Fruit fly (Drosophila melanogaster) whole organism, pupa: Measurements from ENCODE around the gene stas.

ENCODE experiments used
- CG10348 ChIP-seq: fragments of 200-800 bp; sonication (Bioruptor generic); IDR thresholded peaks from 2 replicates; pipeline ENCODE4 v1.3.6; 2022; ENCODE audit warnings: missing biosample characterization, missing genetic modification characterization
- CG12605 ChIP-seq: fragments of 200-800 bp; sonication (Bioruptor generic); IDR thresholded peaks from 2 replicates; pipeline ENCODE4 v1.3.6; 2022; ENCODE audit warnings: missing biosample characterization, missing genetic modification characterization
- CG13204 ChIP-seq: fragments of 200-800 bp; sonication (Bioruptor generic); optimal IDR thresholded peaks from 2 replicates; lab custom pipeline; 2018; ENCODE audit warnings: missing biosample characterization, mild to moderate bottlenecking, missing genetic modification characterization, moderate library complexity
- CG14655 ChIP-seq: fragments of 200-800 bp; sonication (Bioruptor generic); optimal IDR thresholded peaks from 3 replicates; lab custom pipeline; 2017; ENCODE audit warnings: mild to moderate bottlenecking, missing biosample characterization, missing genetic modification reagents, missing genetic modification characterization
- CG15710 ChIP-seq: fragments of 200-800 bp; sonication (Bioruptor generic); optimal IDR thresholded peaks from 2 replicates; lab custom pipeline; 2018; ENCODE audit warnings: missing biosample characterization, mild to moderate bottlenecking, missing genetic modification characterization, moderate library complexity
- CG17806 ChIP-seq: fragments of 200-800 bp; sonication (Bioruptor generic); optimal IDR thresholded peaks from 2 replicates; lab custom pipeline; 2018; ENCODE audit warnings: missing biosample characterization, mild to moderate bottlenecking, missing genetic modification characterization, moderate library complexity
- CG32121 ChIP-seq: fragments of 200-800 bp; sonication (Bioruptor generic); IDR thresholded peaks from 2 replicates; pipeline ENCODE4 v1.3.6; 2022; ENCODE audit warnings: missing biosample characterization, missing genetic modification characterization
- CG34367 ChIP-seq: fragments of 200-800 bp; sonication (Bioruptor generic); optimal IDR thresholded peaks from 2 replicates; lab custom pipeline; 2018; ENCODE audit warnings: missing biosample characterization, mild to moderate bottlenecking, missing genetic modification characterization
- CG4496 ChIP-seq: fragments of 200-800 bp; sonication (Bioruptor generic); IDR thresholded peaks from 3 replicates; pipeline ENCODE4 v1.3.6; 2022; ENCODE audit warnings: missing biosample characterization, missing genetic modification characterization
- CG8159 ChIP-seq: fragments of 200-800 bp; sonication (Bioruptor generic); optimal IDR thresholded peaks from 3 replicates; lab custom pipeline; 2018; ENCODE audit warnings: missing biosample characterization, mild to moderate bottlenecking, missing genetic modification characterization, moderate library complexity
- CG8301 ChIP-seq: fragments of 200-800 bp; sonication (Bioruptor generic); optimal IDR thresholded peaks from 2 replicates; lab custom pipeline; 2018; ENCODE audit warnings: missing biosample characterization, mild to moderate bottlenecking, missing genetic modification characterization
- CG9948 ChIP-seq: fragments of 200-800 bp; sonication (Bioruptor generic); optimal IDR thresholded peaks from 2 replicates; lab custom pipeline; 2018; ENCODE audit warnings: missing biosample characterization, mild to moderate bottlenecking, missing genetic modification characterization, moderate library complexity
- D1 ChIP-seq: fragments of 200-800 bp; sonication (Bioruptor generic); optimal IDR thresholded peaks from 2 replicates; lab custom pipeline; 2018; ENCODE audit warnings: missing biosample characterization, mild to moderate bottlenecking, missing genetic modification characterization, moderate library complexity
- EcR ChIP-seq: fragments of 200-800 bp; sonication (Bioruptor generic); optimal IDR thresholded peaks from 3 replicates; lab custom pipeline; 2019; ENCODE audit warnings: missing biosample characterization, missing genetic modification characterization, mild to moderate bottlenecking, moderate library complexity, missing genetic modification reagents
- Ets98B ChIP-seq: fragments of 200-800 bp; sonication (Bioruptor generic); IDR thresholded peaks from 2 replicates; pipeline ENCODE4 v1.3.6; 2022; ENCODE audit warnings: missing biosample characterization, missing genetic modification characterization
- Pif1A ChIP-seq: fragments of 200-800 bp; sonication (Bioruptor generic); optimal IDR thresholded peaks from 3 replicates; lab custom pipeline; 2016; ENCODE audit warnings: missing biosample characterization, missing genetic modification characterization
- Pif1B ChIP-seq: fragments of 200-800 bp; sonication (Bioruptor generic); optimal IDR thresholded peaks from 3 replicates; lab custom pipeline; 2016; ENCODE audit warnings: missing biosample characterization, missing genetic modification characterization
- Snoo ChIP-seq: fragments of 200-800 bp; sonication (Bioruptor generic); optimal IDR thresholded peaks from 3 replicates; lab custom pipeline; 2017; ENCODE audit warnings: missing biosample characterization, mild to moderate bottlenecking, missing genetic modification characterization, inconsistent platforms
- fd96Ca ChIP-seq: fragments of 200-800 bp; sonication (Bioruptor generic); IDR thresholded peaks from 3 replicates; pipeline ENCODE4 v1.3.6; 2022; ENCODE audit warnings: missing biosample characterization, missing genetic modification characterization
- gl ChIP-seq: fragments of 200-800 bp; sonication (Bioruptor generic); optimal IDR thresholded peaks from 2 replicates; lab custom pipeline; 2018; ENCODE audit warnings: missing biosample characterization, mild to moderate bottlenecking, missing genetic modification characterization
- rn ChIP-seq: fragments of 200-800 bp; sonication (Bioruptor generic); IDR thresholded peaks from 2 replicates; pipeline ENCODE4 v1.3.6; 2022; ENCODE audit warnings: missing biosample characterization, missing genetic modification characterization

stas gene

DNA sequence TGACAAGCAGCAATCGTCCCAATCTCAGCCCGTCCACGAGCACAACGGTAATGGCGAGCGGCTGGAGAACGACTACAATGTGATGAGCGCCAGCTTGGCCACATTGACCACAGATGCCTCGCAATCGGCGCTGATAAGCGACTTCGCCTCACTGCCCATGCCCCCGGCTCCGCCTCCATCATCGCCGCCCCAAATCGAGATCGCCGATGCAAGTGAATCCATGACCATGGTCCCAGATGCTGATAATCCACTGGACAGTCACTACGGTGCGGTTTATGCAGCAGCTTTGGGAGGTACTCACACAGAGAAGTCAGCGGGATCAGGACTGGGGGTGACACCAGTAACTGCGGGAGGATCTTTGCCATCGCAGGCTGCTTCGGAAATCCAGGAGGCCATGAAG, 25.2 kb downstream of the stas start:
- TF ChIP-seq gl (tag; lab: Kevin White, UChicago), result no peak
- TF ChIP-seq CG17806 (tag; lab: Kevin White, UChicago), result no peak
- TF ChIP-seq CG9948, result no peak
- TF ChIP-seq rn (GFP tag; lab: Robert Waterston, UW), result no peak
- TF ChIP-seq CG15710, result no peak
- no peak for TF ChIP-seq Pif1A (GFP tag; lab: Kevin White, UChicago)
- no peak for TF ChIP-seq CG32121 (GFP tag; lab: Robert Waterston, UW)
- TF ChIP-seq CG34367 (tag; lab: Kevin White, UChicago), result no peak
- TF ChIP-seq Ets98B (GFP tag; lab: Robert Waterston, UW), result no peak
- no peak for TF ChIP-seq CG14655 (GFP tag; lab: Kevin White, UChicago)
- no peak for TF ChIP-seq CG10348
- TF ChIP-seq CG12605 (GFP tag; lab: Robert Waterston, UW), result no peak
- TF ChIP-seq, all 21 proteins: peak for 0

DNA sequence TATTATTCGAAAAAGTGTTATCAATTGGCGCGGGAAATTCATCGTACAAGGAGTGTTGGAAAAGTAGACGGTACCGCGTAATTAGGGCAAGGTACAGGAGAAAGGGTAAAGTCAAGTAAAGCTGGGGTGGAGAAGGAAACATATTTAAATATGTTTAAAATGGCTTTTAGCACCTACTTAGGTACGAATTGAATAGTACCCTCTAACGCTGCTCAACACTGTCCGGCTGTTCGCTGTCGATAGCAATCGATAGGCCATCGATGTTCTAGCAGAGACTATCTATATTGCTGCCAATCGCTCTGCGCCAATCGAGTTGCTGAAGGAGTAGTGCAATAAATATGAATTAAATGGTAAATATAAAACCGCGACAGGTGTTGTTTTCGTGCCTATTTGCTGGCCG, 28.4 kb downstream of the stas start, which contains the start of gene X11L:
Gene X11L, plus strand, starts transcription at position 279 of the 400 bp plus-strand sequence.
- peak; percentile 25 for TF ChIP-seq Snoo (tag; lab: Kevin White, UChicago)
- TF ChIP-seq CG34367 (tag; lab: Kevin White, UChicago), result peak; percentile 24
- peak; percentile 38 for TF ChIP-seq CG8159 (tag; lab: Kevin White, UChicago)
- peak; percentile 14 for TF ChIP-seq CG9948
- no peak for TF ChIP-seq EcR (GFP tag; lab: Kevin White, UChicago)
- peak; percentile 75 for TF ChIP-seq fd96Ca (GFP tag; lab: Robert Waterston, UW)
- TF ChIP-seq CG32121 (GFP tag; lab: Robert Waterston, UW), result peak; percentile 72
- no peak for TF ChIP-seq CG14655 (GFP tag; lab: Kevin White, UChicago)
- peak; percentile 56 for TF ChIP-seq Pif1A (GFP tag; lab: Kevin White, UChicago)
- no peak for TF ChIP-seq D1 (tag; lab: Kevin White, UChicago)
- TF ChIP-seq CG4496 (GFP tag; lab: Robert Waterston, UW), result peak; percentile 74; the same call in 2 of the 3 replicates
- no peak for TF ChIP-seq CG13204 (GFP tag; lab: Kevin White, UChicago)
- peak; percentile 30 for TF ChIP-seq Pif1B (GFP tag; lab: Kevin White, UChicago)
- peak; percentile 33 for TF ChIP-seq CG8301 (tag; lab: Kevin White, UChicago)
- TF ChIP-seq CG17806 (tag; lab: Kevin White, UChicago), result peak; percentile 3
- peak; percentile 26; the same call in 1 of the 2 replicates for TF ChIP-seq rn (GFP tag; lab: Robert Waterston, UW)
- no peak for TF ChIP-seq gl (tag; lab: Kevin White, UChicago)
- TF ChIP-seq CG12605 (GFP tag; lab: Robert Waterston, UW), result no peak
- TF ChIP-seq CG10348, result no peak
- TF ChIP-seq Ets98B (GFP tag; lab: Robert Waterston, UW), result peak; percentile 68
- peak; percentile 20 for TF ChIP-seq CG15710

DNA sequence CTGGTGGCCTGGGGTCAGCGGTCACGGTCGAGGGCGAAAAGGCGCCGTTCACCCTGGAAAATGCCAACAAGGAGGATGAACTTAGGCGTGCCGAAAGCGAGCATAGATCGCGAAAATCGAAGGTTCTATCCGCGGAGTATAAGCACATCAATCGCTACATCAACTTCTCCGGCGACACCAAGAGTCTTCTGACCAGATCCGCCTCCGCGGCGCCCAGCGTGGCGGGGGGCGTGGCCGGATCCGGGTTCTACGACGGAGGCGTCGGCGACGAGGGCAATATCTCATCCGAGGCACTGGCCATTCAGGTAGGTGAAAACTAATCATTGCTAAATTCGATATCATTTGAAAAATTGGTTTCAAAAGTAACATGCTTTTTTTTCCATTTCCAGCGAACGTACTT, 30.1 kb downstream of the stas start:
- TF ChIP-seq D1 (tag; lab: Kevin White, UChicago), result no peak
- no peak for TF ChIP-seq CG13204 (GFP tag; lab: Kevin White, UChicago)
- no peak for TF ChIP-seq CG10348
- no peak for TF ChIP-seq Pif1B (GFP tag; lab: Kevin White, UChicago)
- TF ChIP-seq fd96Ca (GFP tag; lab: Robert Waterston, UW), result no peak
- no peak for TF ChIP-seq CG9948
- TF ChIP-seq CG12605 (GFP tag; lab: Robert Waterston, UW), result no peak
- TF ChIP-seq CG15710, result no peak
- TF ChIP-seq rn (GFP tag; lab: Robert Waterston, UW), result no peak
- no peak for TF ChIP-seq CG4496 (GFP tag; lab: Robert Waterston, UW)
- TF ChIP-seq CG32121 (GFP tag; lab: Robert Waterston, UW), result no peak
- TF ChIP-seq CG8159 (tag; lab: Kevin White, UChicago), result no peak
- TF ChIP-seq Ets98B (GFP tag; lab: Robert Waterston, UW), result no peak
- no peak for TF ChIP-seq CG34367 (tag; lab: Kevin White, UChicago)

DNA sequence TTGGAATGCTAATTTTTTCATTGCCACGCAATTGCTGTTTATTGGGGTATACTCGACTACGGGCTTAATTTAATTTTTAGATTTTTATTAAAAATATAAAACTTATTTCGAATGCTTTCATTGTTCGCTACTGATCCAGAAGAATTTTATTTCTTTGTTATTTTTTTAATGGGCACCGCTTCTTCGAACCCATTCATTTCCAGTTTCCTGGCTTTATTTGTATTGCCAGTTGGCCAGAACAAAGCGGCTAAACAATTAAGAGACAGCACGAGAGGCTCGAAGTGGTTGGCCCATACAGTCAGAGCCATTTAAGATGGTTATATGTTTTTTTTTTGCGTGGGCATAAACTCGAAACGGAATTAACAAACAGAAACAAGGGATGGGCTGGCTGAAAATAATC, 31.9 kb downstream of the stas start:
- no peak for TF ChIP-seq CG13204 (GFP tag; lab: Kevin White, UChicago)
- peak; percentile 69 for TF ChIP-seq CG17806 (tag; lab: Kevin White, UChicago)
- TF ChIP-seq fd96Ca (GFP tag; lab: Robert Waterston, UW), result peak; percentile 76; the same call in 1 of the 3 replicates
- no peak; the same call in 1 of the 2 replicates for TF ChIP-seq CG12605 (GFP tag; lab: Robert Waterston, UW)
- TF ChIP-seq CG9948, result peak; percentile 61
- TF ChIP-seq CG10348, result no peak
- TF ChIP-seq Pif1B (GFP tag; lab: Kevin White, UChicago), result peak; percentile 77
- TF ChIP-seq Snoo (tag; lab: Kevin White, UChicago), result peak; percentile 77
- peak; percentile 36 for TF ChIP-seq CG8301 (tag; lab: Kevin White, UChicago)
- peak; percentile 27 for TF ChIP-seq D1 (tag; lab: Kevin White, UChicago)
- TF ChIP-seq CG34367 (tag; lab: Kevin White, UChicago), result peak; percentile 43
- TF ChIP-seq Pif1A (GFP tag; lab: Kevin White, UChicago), result peak; percentile 80
- TF ChIP-seq EcR (GFP tag; lab: Kevin White, UChicago), result no peak
- peak; percentile 69; the same call in 2 of the 3 replicates for TF ChIP-seq CG4496 (GFP tag; lab: Robert Waterston, UW)
- peak; percentile 69 for TF ChIP-seq CG15710
- no peak for TF ChIP-seq CG14655 (GFP tag; lab: Kevin White, UChicago)
- TF ChIP-seq gl (tag; lab: Kevin White, UChicago), result peak; percentile 22
- peak; percentile 60; the same call in 1 of the 2 replicates for TF ChIP-seq rn (GFP tag; lab: Robert Waterston, UW)
- TF ChIP-seq Ets98B (GFP tag; lab: Robert Waterston, UW), result peak; percentile 79
- peak; percentile 70 for TF ChIP-seq CG8159 (tag; lab: Kevin White, UChicago)
- TF ChIP-seq CG32121 (GFP tag; lab: Robert Waterston, UW), result peak; percentile 74
- TF ChIP-seq, all 21 proteins: peak for 16

DNA sequence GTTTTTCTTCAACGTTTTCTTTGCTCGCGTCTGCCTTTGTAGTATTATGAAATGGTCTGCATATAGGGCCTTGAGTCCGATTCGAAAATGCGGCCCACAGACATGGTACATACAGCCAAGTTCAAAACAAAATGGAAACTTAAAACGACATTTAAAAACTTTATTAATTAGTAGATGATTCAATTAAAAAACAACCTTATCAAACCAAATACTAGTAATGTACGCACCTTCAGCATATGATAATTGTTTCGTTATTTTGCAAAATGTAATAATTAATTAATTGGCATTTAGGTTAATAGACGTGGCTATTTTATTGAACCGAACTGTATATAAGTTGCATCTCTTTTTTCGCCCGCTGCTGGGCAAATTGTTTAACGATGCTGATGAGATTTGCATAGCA, 33.0 kb downstream of the stas start:
- TF ChIP-seq CG34367 (tag; lab: Kevin White, UChicago), result peak; percentile 15
- peak; percentile 10 for TF ChIP-seq CG14655 (GFP tag; lab: Kevin White, UChicago)
- no peak for TF ChIP-seq Ets98B (GFP tag; lab: Robert Waterston, UW)
- 0 out of 2 replicates have a peak, but pooled peaks have one; percentile 19 for TF ChIP-seq CG32121 (GFP tag; lab: Robert Waterston, UW)
- TF ChIP-seq gl (tag; lab: Kevin White, UChicago), result no peak
- peak; percentile 19 for TF ChIP-seq CG15710
- TF ChIP-seq Pif1B (GFP tag; lab: Kevin White, UChicago), result no peak
- TF ChIP-seq rn (GFP tag; lab: Robert Waterston, UW), result no peak
- no peak for TF ChIP-seq CG4496 (GFP tag; lab: Robert Waterston, UW)
- peak; percentile 42 for TF ChIP-seq CG8159 (tag; lab: Kevin White, UChicago)
- TF ChIP-seq CG10348, result no peak
- TF ChIP-seq CG9948, result peak; percentile 23
- TF ChIP-seq, all 21 proteins: peak for 6
